Fruit fly (Drosophila melanogaster) whole organism, adult: Measurements from ENCODE around the gene CG14424.

Source experiments
- CG12768 ChIP-seq: fragments of 200-800 bp; sonication (Bioruptor generic); optimal IDR thresholded peaks from 2 replicates; lab custom pipeline; 2017; ENCODE audit warnings: missing biosample characterization, missing genetic modification characterization, mild to moderate bottlenecking, moderate library complexity, missing genetic modification reagents
- CG14711 ChIP-seq: fragments of 200-800 bp; sonication (Bioruptor generic); optimal IDR thresholded peaks from 2 replicates; lab custom pipeline; 2018; ENCODE audit warnings: missing biosample characterization, mild to moderate bottlenecking, missing genetic modification characterization, moderate library complexity
- CG1620 ChIP-seq: fragments of 200-800 bp; sonication (Bioruptor generic); optimal IDR thresholded peaks from 2 replicates; lab custom pipeline; 2016; ENCODE audit warnings: missing biosample characterization, missing genetic modification characterization
- CG7101 ChIP-seq: fragments of 200-800 bp; sonication (Bioruptor generic); optimal IDR thresholded peaks from 2 replicates; lab custom pipeline; 2018; ENCODE audit warnings: missing biosample characterization, mild to moderate bottlenecking, missing genetic modification characterization, moderate library complexity
- Crg-1 ChIP-seq: fragments of 200-800 bp; sonication (Bioruptor generic); optimal IDR thresholded peaks from 2 replicates; lab custom pipeline; 2016; ENCODE audit warnings: missing biosample characterization, missing genetic modification characterization
- cnc ChIP-seq, 2 experiments: fragments of >200 bp; optimal IDR thresholded peaks; 2 replicates each; lab custom pipeline; 2017
- kay ChIP-seq: fragments of 200-800 bp; sonication (Bioruptor generic); peaks from one replicate; lab custom pipeline; 2016; ENCODE audit warnings: missing biosample characterization, missing genetic modification characterization, borderline replicate concordance
- ovo ChIP-seq: fragments of 200-800 bp; sonication (Bioruptor generic); optimal IDR thresholded peaks from 2 replicates; lab custom pipeline; 2016; ENCODE audit warnings: missing biosample characterization, missing genetic modification characterization
- pad ChIP-seq: fragments of 200-800 bp; sonication (Bioruptor generic); optimal IDR thresholded peaks from 3 replicates; lab custom pipeline; 2017; ENCODE audit warnings: missing biosample characterization, missing genetic modification characterization, mild to moderate bottlenecking, moderate library complexity, missing genetic modification reagents
- tj ChIP-seq: fragments of 200-800 bp; sonication (Bioruptor generic); optimal IDR thresholded peaks from 3 replicates; lab custom pipeline; 2017; ENCODE audit warnings: missing biosample characterization, mild to moderate bottlenecking, missing genetic modification characterization, moderate library complexity

dm6 chrX:2943086-2943485 lies 16.0 kb upstream of the CG14424 start, which contains the start of gene CG14422:
- no peak for TF ChIP-seq CG1620 (GFP tag; lab: Kevin White, UChicago)
- TF ChIP-seq kay (GFP tag; lab: Kevin White, UChicago), result no peak
- no peak for TF ChIP-seq ovo (GFP tag; lab: Kevin White, UChicago)
- no peak for TF ChIP-seq pad (GFP tag; lab: Kevin White, UChicago)
- TF ChIP-seq cnc (optimal IDR thresholded peaks at IDR 0.05; lab: Kevin White, UChicago), result no peak
- no peak for TF ChIP-seq CG14711 (tag; lab: Kevin White, UChicago)
- TF ChIP-seq tj (GFP tag; lab: Kevin White, UChicago), result no peak
- no peak for TF ChIP-seq Crg-1 (GFP tag; lab: Kevin White, UChicago)
- TF ChIP-seq CG12768 (GFP tag; lab: Kevin White, UChicago), result no peak
- no peak for TF ChIP-seq CG7101 (tag; lab: Kevin White, UChicago)
